Worm (Caenorhabditis elegans) whole organism, L4 larva: ENCODE data around the gene F11A10.6.

Source experiments
- F10B5.3 ChIP-seq: sonication (generic microtip); optimal IDR thresholded peaks from 2 replicates; lab custom pipeline; 2016; ENCODE audit warnings: mild to moderate bottlenecking, missing genetic modification characterization, missing compliant biosample characterization
- F44E2.7 ChIP-seq: fragments of 200-800 bp; sonication (Bioruptor generic); IDR thresholded peaks from 2 replicates; pipeline ENCODE4 v2.1.2; 2022; ENCODE audit warnings: missing genetic modification characterization, missing compliant biosample characterization
- T20F7.1 ChIP-seq: fragments of 200-800 bp; sonication (Bioruptor generic); optimal IDR thresholded peaks from 2 replicates; lab custom pipeline; 2018; ENCODE audit warnings: mild to moderate bottlenecking, missing genetic modification characterization, missing compliant biosample characterization
- Y48G9A.11 ChIP-seq: fragments of 200-800 bp; sonication (Bioruptor generic); IDR thresholded peaks from 2 replicates; pipeline ENCODE4 v1.3.6; 2022; ENCODE audit warnings: missing genetic modification reagents, missing genetic modification characterization, missing compliant biosample characterization
- Y5F2A.4 ChIP-seq: fragments of 200-800 bp; sonication (Bioruptor generic); optimal IDR thresholded peaks from 2 replicates; lab custom pipeline; 2018; ENCODE audit warnings: mild to moderate bottlenecking, missing genetic modification characterization, missing compliant biosample characterization
- Y75B8A.6 ChIP-seq: fragments of 200-800 bp; sonication (Bioruptor generic); IDR thresholded peaks from 2 replicates; pipeline ENCODE4 v1.3.6; 2022; ENCODE audit warnings: missing genetic modification reagents, missing genetic modification characterization, missing compliant biosample characterization
- ZK546.5 ChIP-seq, 2 experiments: sonication (generic microtip); optimal IDR thresholded peaks; 2 replicates each; lab custom pipeline; 2017; ENCODE audit warnings: missing biosample characterization in 2 of 2, missing genetic modification characterization in 2 of 2
- aly-2 ChIP-seq: sonication (generic microtip); optimal IDR thresholded peaks from 2 replicates; lab custom pipeline; 2018; ENCODE audit warnings: missing biosample characterization, missing genetic modification characterization
- ceh-20 ChIP-seq: fragments of 200-800 bp; sonication (Bioruptor generic); IDR thresholded peaks from 2 replicates; pipeline ENCODE4 v1.3.6; 2022; ENCODE audit warnings: missing genetic modification reagents, missing genetic modification characterization, missing compliant biosample characterization
- ceh-28 ChIP-seq: fragments of 150-350 bp; optimal IDR thresholded peaks from 2 replicates; lab custom pipeline; 2014; ENCODE audit warnings: missing biosample characterization, missing genetic modification reagents, missing genetic modification characterization
- ceh-62 ChIP-seq: sonication (generic microtip); optimal IDR thresholded peaks from 2 replicates; lab custom pipeline; 2017; ENCODE audit warnings: missing biosample characterization, missing genetic modification characterization
- ces-1 ChIP-seq: fragments of 150-350 bp; sonication (generic microtip); optimal IDR thresholded peaks from 4 replicates; lab custom pipeline; 2014; ENCODE audit warnings: missing biosample characterization, missing genetic modification reagents, missing genetic modification characterization
- dmd-9 ChIP-seq: fragments of 200-800 bp; sonication (Bioruptor generic); IDR thresholded peaks from 2 replicates; pipeline ENCODE4 v1.3.6; 2022; ENCODE audit warnings: missing genetic modification reagents, missing genetic modification characterization, missing compliant biosample characterization
- dpl-1 ChIP-seq: fragments of 150-350 bp; optimal IDR thresholded peaks from 2 replicates; lab custom pipeline; 2014; ENCODE audit warnings: missing biosample characterization, missing genetic modification reagents, missing genetic modification characterization
- hlh-30 ChIP-seq: sonication (generic microtip); optimal IDR thresholded peaks from 2 replicates; lab custom pipeline; 2017; ENCODE audit warnings: antibody characterized with exemption, mild to moderate bottlenecking, missing genetic modification characterization, missing compliant biosample characterization; ENCODE audit not compliant: insufficient read depth
- hmg-1.1 ChIP-seq: fragments of 200-800 bp; sonication (Bioruptor generic); IDR thresholded peaks from 2 replicates; pipeline ENCODE4 v1.3.6; 2022; ENCODE audit warnings: missing genetic modification reagents, missing genetic modification characterization, missing compliant biosample characterization
- jun-1 ChIP-seq: fragments of 150-350 bp; optimal IDR thresholded peaks from 2 replicates; lab custom pipeline; 2014; ENCODE audit warnings: missing biosample characterization, missing genetic modification reagents, missing genetic modification characterization
- lin-1 ChIP-seq: fragments of 200-800 bp; sonication (Bioruptor generic); IDR thresholded peaks from 2 replicates; pipeline ENCODE4 v1.3.6; 2022; ENCODE audit warnings: missing genetic modification reagents, missing genetic modification characterization, missing compliant biosample characterization
- lsy-2 ChIP-seq, 2 experiments: fragments of 150-350 bp in 1 of 2; sonication (generic microtip) in 1 of 2; optimal IDR thresholded peaks; 2 replicates each; lab custom pipeline; 2014 to 2017; ENCODE audit warnings: missing biosample characterization in 2 of 2, missing genetic modification characterization in 2 of 2
- madf-5 ChIP-seq, 2 experiments: fragments of 200-800 bp; sonication (Bioruptor generic); IDR thresholded peaks; 2 replicates each; pipeline ENCODE4 v1.3.6; 2022; ENCODE audit warnings: missing compliant biosample characterization in 2 of 2, missing genetic modification characterization in 2 of 2
- madf-9 ChIP-seq: fragments of 200-800 bp; sonication (Bioruptor generic); conservative IDR thresholded peaks from 2 replicates; pipeline ENCODE4 v1.3.6; 2022; ENCODE audit warnings: missing genetic modification reagents, missing genetic modification characterization, missing compliant biosample characterization
- mep-1 ChIP-seq: fragments of 150-350 bp; sonication (generic microtip); optimal IDR thresholded peaks from 3 replicates; lab custom pipeline; 2014; ENCODE audit warnings: missing biosample characterization, missing genetic modification characterization
- mes-2 ChIP-seq: sonication (generic microtip); optimal IDR thresholded peaks from 2 replicates; lab custom pipeline; 2016; ENCODE audit warnings: missing genotype, mild to moderate bottlenecking, missing genetic modification characterization, missing compliant biosample characterization; ENCODE audit not compliant: poor library complexity, severe bottlenecking
- mxl-2 ChIP-seq: fragments of 200-800 bp; sonication (Bioruptor generic); conservative IDR thresholded peaks from 2 replicates; pipeline ENCODE4 v1.3.6; 2022; ENCODE audit warnings: missing genetic modification reagents, missing genetic modification characterization, missing compliant biosample characterization
- nhr-102 ChIP-seq: sonication (generic microtip); optimal IDR thresholded peaks from 2 replicates; lab custom pipeline; 2016; ENCODE audit warnings: mild to moderate bottlenecking, missing genetic modification characterization, moderate library complexity, missing compliant biosample characterization
- nhr-41 ChIP-seq: fragments of 200-800 bp; sonication (Bioruptor generic); IDR thresholded peaks from 2 replicates; pipeline ENCODE4 v1.3.6; 2022; ENCODE audit warnings: missing genetic modification reagents, missing genetic modification characterization, missing compliant biosample characterization
- nhr-42 ChIP-seq: fragments of 200-800 bp; sonication (Bioruptor generic); IDR thresholded peaks from 2 replicates; pipeline ENCODE4 v1.3.6; 2022; ENCODE audit warnings: missing genetic modification characterization, missing compliant biosample characterization
- nhr-48 ChIP-seq: sonication (generic microtip); optimal IDR thresholded peaks from 2 replicates; lab custom pipeline; 2016; ENCODE audit warnings: mild to moderate bottlenecking, missing genetic modification characterization, missing compliant biosample characterization
- nhr-77 ChIP-seq: fragments of 150-350 bp; optimal IDR thresholded peaks from 2 replicates; lab custom pipeline; 2014; ENCODE audit warnings: missing biosample characterization, missing genetic modification characterization
- pha-4 ChIP-seq, 2 experiments: fragments of 150-350 bp in 1 of 2; fragments of 200-800 bp in 1 of 2; sonication (Bioruptor generic) in 1 of 2; IDR thresholded peaks in 1 of 2; optimal IDR thresholded peaks in 1 of 2; 2 replicates each; pipeline versions ENCODE4 v1.3.6 to Lab custom; 2014 to 2022; ENCODE audit warnings: missing genetic modification characterization in 2 of 2, missing genetic modification reagents in 2 of 2, missing biosample characterization in 1 of 2, missing compliant biosample characterization in 1 of 2
- php-3 ChIP-seq: fragments of 200-800 bp; sonication (Bioruptor generic); IDR thresholded peaks from 2 replicates; pipeline ENCODE4 v1.3.6; 2022; ENCODE audit warnings: missing genetic modification reagents, missing genetic modification characterization, missing compliant biosample characterization
- saeg-2 ChIP-seq: fragments of 200-800 bp; sonication (Bioruptor generic); IDR thresholded peaks from 2 replicates; pipeline ENCODE4 v1.3.6; 2022; ENCODE audit warnings: missing genetic modification reagents, missing genetic modification characterization, missing compliant biosample characterization
- sdz-12 ChIP-seq: fragments of 200-800 bp; sonication (Bioruptor generic); optimal IDR thresholded peaks from 2 replicates; lab custom pipeline; 2018; ENCODE audit warnings: mild to moderate bottlenecking, missing genetic modification characterization, missing compliant biosample characterization
- skn-1 ChIP-seq: fragments of 150-350 bp; optimal IDR thresholded peaks from 2 replicates; lab custom pipeline; 2014; ENCODE audit warnings: missing biosample characterization, missing genetic modification characterization
- snpc-1.2 ChIP-seq: fragments of 200-800 bp; sonication (Bioruptor generic); IDR thresholded peaks from 2 replicates; pipeline ENCODE4 v1.3.6; 2022; ENCODE audit warnings: missing genetic modification reagents, missing genetic modification characterization, missing compliant biosample characterization
- snpc-4 ChIP-seq: fragments of 150-350 bp; optimal IDR thresholded peaks from 2 replicates; lab custom pipeline; 2014; ENCODE audit warnings: missing biosample characterization, missing genetic modification characterization
- spr-3 ChIP-seq: fragments of 200-800 bp; sonication (Bioruptor generic); optimal IDR thresholded peaks from 2 replicates; lab custom pipeline; 2018; ENCODE audit warnings: mild to moderate bottlenecking, missing genetic modification characterization, missing compliant biosample characterization
- tag-97 ChIP-seq: fragments of 200-800 bp; sonication (Bioruptor generic); IDR thresholded peaks from 2 replicates; pipeline ENCODE4 v1.3.6; 2022; ENCODE audit warnings: missing genetic modification characterization, missing compliant biosample characterization
- unc-62 ChIP-seq, 3 experiments: fragments of 150-350 bp in 1 of 3; sonication (generic microtip); optimal IDR thresholded peaks in 2 of 3; peaks in 1 of 3; 1 replicate in 1 of 3; 2 replicates in 2 of 3; lab custom pipeline; 2014 to 2017; ENCODE audit warnings: missing biosample characterization in 3 of 3, missing genetic modification characterization in 3 of 3, missing genetic modification reagents in 3 of 3, missing genotype in 1 of 3
- vab-7 ChIP-seq: fragments of 200-800 bp; sonication (Bioruptor generic); IDR thresholded peaks from 2 replicates; pipeline ENCODE4 v1.3.6; 2022; ENCODE audit warnings: missing genetic modification reagents, missing genetic modification characterization, missing compliant biosample characterization
- zip-11 ChIP-seq: fragments of 200-800 bp; sonication (Bioruptor generic); IDR thresholded peaks from 2 replicates; pipeline ENCODE4 v1.3.6; 2022; ENCODE audit warnings: missing genetic modification characterization, missing compliant biosample characterization

The F11A10.6 gene

DNA sequence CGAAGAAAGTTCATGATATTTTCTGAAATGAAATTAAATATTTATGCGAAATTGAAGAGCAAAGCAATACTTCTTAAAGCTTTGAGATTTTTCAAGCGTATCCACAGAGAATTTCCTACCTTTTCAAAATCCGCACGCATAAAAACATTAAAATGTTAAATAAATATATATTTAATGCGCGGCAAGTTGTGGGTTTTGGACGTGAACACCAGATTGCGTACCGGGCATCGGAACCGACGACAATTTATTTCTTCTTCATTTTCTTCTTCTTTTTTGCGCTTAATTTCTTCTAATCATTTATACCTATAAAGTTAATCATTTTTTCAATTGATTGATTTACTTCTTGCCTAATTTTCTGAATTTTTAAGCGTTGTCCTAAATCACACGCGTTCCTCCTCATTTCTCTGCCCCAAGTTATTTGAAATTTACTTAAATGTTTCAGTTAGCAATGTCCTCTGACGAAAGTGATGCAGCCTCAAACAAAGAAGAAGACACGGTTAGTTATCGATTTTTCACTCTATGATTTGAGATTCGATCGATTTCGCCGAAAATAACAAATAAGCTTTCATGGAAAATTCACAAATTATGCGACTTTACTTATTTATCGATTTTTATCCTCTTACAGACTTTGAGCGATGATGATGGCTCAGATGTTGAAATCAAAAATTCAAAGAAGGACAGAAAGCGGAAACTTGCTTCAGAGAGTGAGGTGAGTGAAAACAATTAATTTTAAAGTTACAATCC, 38.2 kb downstream of the F11A10.6 start, which contains the start of the genes bre-5 and spt-5:
TSS of gene bre-5 (minus strand) at position 167 of the 744 bp plus-strand sequence.
TSS of gene spt-5 (plus strand) at position 443 of the 744 bp plus-strand sequence.
- TF ChIP-seq nhr-77 (tag; lab: Kevin White, UChicago) (no peak), madf-5 (GFP tag; IDR thresholded peaks at IDR 0.05; lab: Robert Waterston, UW) (no peak), nhr-48 (tag; lab: Kevin White, UChicago) (no peak), ces-1 (no peak), Y48G9A.11 (no peak), unc-62 (GFP tag; optimal IDR thresholded peaks at IDR 0.05 in 1 of 2; lab: Kevin White, UChicago) (peak in 1 of 2 experiments; percentile 8), unc-62 (tag; optimal IDR thresholded peaks at IDR 0.05; lab: Kevin White, UChicago) (no peak), ceh-20 (no peak), zip-11 (GFP tag; lab: Robert Waterston, UW) (no peak), lsy-2 (tag; optimal IDR thresholded peaks at IDR 0.05; lab: Kevin White, UChicago) (peak in 1 of 2 experiments; percentile 56), tag-97 (GFP tag; lab: Robert Waterston, UW) (no peak), aly-2 (no peak), sdz-12 (GFP tag; lab: Kevin White, UChicago) (no peak), dpl-1 (peak; percentile 29), hlh-30 (tag; lab: Kevin White, UChicago) (peak; percentile 6), nhr-42 (no peak), ceh-28 (peak; percentile 59), mes-2 (tag; lab: Kevin White, UChicago) (peak; percentile 65), F44E2.7 (GFP tag; lab: Robert Waterston, UW) (no peak)

DNA sequence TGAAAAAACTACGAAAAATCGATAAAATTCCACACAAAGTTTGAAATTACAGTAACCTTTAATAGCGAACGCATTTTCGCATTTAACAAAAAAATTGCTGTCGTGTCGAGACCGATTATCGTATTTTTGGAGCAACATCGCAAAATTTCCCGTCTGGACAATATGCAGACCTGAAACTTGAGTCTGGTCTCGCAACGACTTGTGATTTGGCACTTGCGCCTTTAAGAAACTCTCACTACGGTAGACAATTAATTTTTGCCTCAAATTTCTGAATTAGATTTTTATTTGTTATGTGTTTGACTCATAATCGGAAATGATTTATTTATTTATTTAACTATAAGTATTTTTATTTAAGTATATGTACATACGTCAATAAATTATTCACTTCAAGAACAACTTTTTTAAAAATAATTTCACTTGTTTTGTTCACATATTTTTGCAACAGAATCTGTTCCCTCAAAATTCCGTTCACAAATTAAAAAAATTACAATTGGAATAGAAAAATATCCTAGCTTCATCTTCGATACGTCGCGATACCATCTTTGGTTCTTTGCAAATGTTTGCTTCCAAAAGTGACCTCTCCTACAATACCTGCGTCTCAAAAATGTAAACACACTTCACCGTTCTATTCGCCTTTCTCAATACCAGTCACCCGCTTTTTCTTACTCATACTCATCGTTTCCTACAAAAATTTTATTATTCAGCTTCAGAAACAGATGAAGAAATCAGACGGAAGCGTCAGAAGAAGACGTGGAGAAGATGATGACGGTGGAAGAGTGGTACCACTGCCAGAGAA, 41.7 kb downstream of the F11A10.6 start, which contains the start of gene T12G3.4:
TSS of gene T12G3.4 (plus strand) at position 705 of the 796 bp plus-strand sequence.
- TF ChIP-seq pha-4 (GFP tag; IDR thresholded peaks at IDR 0.05; lab: Robert Waterston, UW): no peak
- peak; percentile 68 for TF ChIP-seq pha-4 (tag; optimal IDR thresholded peaks at IDR 0.05; lab: Kevin White, UChicago)
- TF ChIP-seq snpc-4: no peak
- no peak for TF ChIP-seq sdz-12 (GFP tag; lab: Kevin White, UChicago)

DNA sequence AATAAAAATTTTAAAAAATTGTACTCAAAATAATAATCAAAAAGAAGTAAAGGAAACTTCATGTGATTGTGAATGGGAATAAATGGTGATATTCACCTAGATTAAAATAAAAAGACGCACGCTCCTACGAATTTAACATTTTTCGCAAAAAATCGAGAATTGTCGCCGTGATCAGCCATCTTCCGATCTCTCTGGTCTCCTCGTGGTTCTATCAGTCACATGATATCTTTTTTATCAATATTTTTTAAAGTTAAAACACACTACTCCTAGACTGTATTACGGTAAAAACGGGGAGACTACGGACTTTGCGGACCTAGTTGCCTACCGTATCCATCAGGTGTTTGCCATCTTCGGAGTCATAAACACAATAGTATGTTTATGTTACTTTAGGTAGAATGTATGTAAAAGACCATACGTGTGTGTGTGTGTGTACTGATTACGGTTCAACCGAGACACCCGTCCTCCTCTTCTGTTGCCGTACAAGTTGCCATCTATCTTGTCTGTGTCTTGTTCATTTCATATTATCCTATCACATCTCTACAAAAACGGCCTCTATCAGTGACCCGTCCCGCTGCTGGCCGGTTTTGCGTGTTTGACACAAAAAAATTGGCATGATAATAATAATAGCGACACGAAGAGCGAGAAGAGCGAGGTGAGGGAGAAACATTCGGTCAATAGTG, 42.8 kb downstream of the F11A10.6 start, which contains the start of gene T12G3.2:
TSS of gene T12G3.2 (minus strand) at position 444 of the 680 bp plus-strand sequence.
- TF ChIP-seq snpc-1.2 (GFP tag; lab: Robert Waterston, UW): no peak
- TF ChIP-seq mxl-2 (GFP tag; lab: Robert Waterston, UW): no peak
- no peak for TF ChIP-seq lin-1 (GFP tag; lab: Robert Waterston, UW)
- TF ChIP-seq jun-1 (tag; lab: Kevin White, UChicago): no peak
- TF ChIP-seq pha-4 (GFP tag; IDR thresholded peaks at IDR 0.05; lab: Robert Waterston, UW): no peak
- no peak for TF ChIP-seq pha-4 (tag; optimal IDR thresholded peaks at IDR 0.05; lab: Kevin White, UChicago)
- TF ChIP-seq tag-97 (GFP tag; lab: Robert Waterston, UW): no peak
- TF ChIP-seq hlh-30 (tag; lab: Kevin White, UChicago): peak; percentile 63
- no peak for TF ChIP-seq madf-9 (GFP tag; lab: Robert Waterston, UW)
- TF ChIP-seq mep-1: peak; percentile 29
- TF ChIP-seq snpc-4: no peak
- TF ChIP-seq ceh-20: no peak
- TF ChIP-seq Y5F2A.4 (GFP tag; lab: Kevin White, UChicago): no peak
- no peak for TF ChIP-seq vab-7 (GFP tag; lab: Robert Waterston, UW)
- no peak for TF ChIP-seq dmd-9
- TF ChIP-seq Y75B8A.6: no peak
- TF ChIP-seq skn-1: no peak
- no peak for TF ChIP-seq T20F7.1 (GFP tag; lab: Kevin White, UChicago)
- TF ChIP-seq saeg-2 (GFP tag; lab: Robert Waterston, UW): 0 out of 2 replicates have a peak, but pooled peaks have one; percentile 42
- no peak for TF ChIP-seq F10B5.3 (tag; lab: Kevin White, UChicago)
- TF ChIP-seq ZK546.5 (tag; optimal IDR thresholded peaks at IDR 0.05; lab: Kevin White, UChicago): no peak
- no peak for TF ChIP-seq hmg-1.1 (GFP tag; lab: Robert Waterston, UW)
- TF ChIP-seq nhr-41 (GFP tag; lab: Robert Waterston, UW): peak; percentile 27; the same call in 1 of the 2 replicates
- TF ChIP-seq nhr-102 (tag; lab: Kevin White, UChicago): no peak
- no peak for TF ChIP-seq spr-3 (GFP tag; lab: Kevin White, UChicago)
- no peak for TF ChIP-seq ceh-62 (tag; lab: Kevin White, UChicago)
- TF ChIP-seq php-3 (GFP tag; lab: Robert Waterston, UW): no peak
